Fruit fly (Drosophila melanogaster) whole organism: Measurements from ENCODE around the gene Gr5a.

Source experiments
- CG8478 ChIP-seq: fragments of >200 bp; optimal IDR thresholded peaks from 2 replicates; lab custom pipeline; 2018; ENCODE audit warnings: inconsistent platforms
- EcR ChIP-seq, 2 experiments: fragments of >200 bp; optimal IDR thresholded peaks; 2 replicates each; lab custom pipeline; 2017; ENCODE audit warnings: missing biosample characterization in 2 of 2, missing genetic modification characterization in 2 of 2, missing genetic modification reagents in 2 of 2
- pan ChIP-seq: fragments of >200 bp; optimal IDR thresholded peaks from 2 replicates; lab custom pipeline; 2017
- usp ChIP-seq: fragments of >200 bp; optimal IDR thresholded peaks from 2 replicates; lab custom pipeline; 2017; ENCODE audit warnings: missing biosample characterization, missing genetic modification characterization, mixed read lengths

- TF ChIP-seq CG8478 (no peak), EcR (GFP tag; optimal IDR thresholded peaks at IDR 0.05; lab: Kevin White, UChicago) (no peak), usp (GFP tag; lab: Kevin White, UChicago) (no peak), pan (lab: Kevin White, UChicago) (no peak)
Observed at dm6 chrX:5724151-5724699, 43.8 kb downstream of the Gr5a start.
